Worm (Caenorhabditis elegans) whole organism, young adult: ENCODE measurements around the gene Y15E3A.3.
A peak's percentile ranks its signal among the peaks of the same experiment; 100 is the strongest.

Experiments used
- B0019.2 ChIP-seq: fragments of 200-800 bp; sonication (Bioruptor generic); conservative IDR thresholded peaks from 2 replicates; pipeline ENCODE4 v1.3.6; 2022; ENCODE audit warnings: missing genetic modification reagents, missing genetic modification characterization, missing compliant biosample characterization
- D2030.7 ChIP-seq: fragments of 200-800 bp; sonication (Bioruptor generic); IDR thresholded peaks from 2 replicates; pipeline ENCODE4 v1.3.6; 2022; ENCODE audit warnings: missing genetic modification reagents, missing genetic modification characterization, missing compliant biosample characterization
- F10E7.11 ChIP-seq: sonication (generic microtip); optimal IDR thresholded peaks from 2 replicates; lab custom pipeline; 2017; ENCODE audit warnings: mild to moderate bottlenecking, missing genetic modification characterization, moderate library complexity, missing compliant biosample characterization
- F22D6.2 ChIP-seq: sonication (generic microtip); optimal IDR thresholded peaks from 2 replicates; lab custom pipeline; 2016; ENCODE audit warnings: mild to moderate bottlenecking, missing genetic modification characterization, missing compliant biosample characterization
- F23B12.7 ChIP-seq: sonication (generic microtip); optimal IDR thresholded peaks from 2 replicates; lab custom pipeline; 2017; ENCODE audit warnings: missing genetic modification characterization, mild to moderate bottlenecking, missing compliant biosample characterization, antibody characterized with exemption, moderate library complexity; ENCODE audit not compliant: insufficient read depth
- F37B4.10 ChIP-seq: fragments of 200-800 bp; sonication (Bioruptor generic); IDR thresholded peaks from 2 replicates; pipeline ENCODE4 v1.3.6; 2022; ENCODE audit warnings: missing genetic modification characterization, missing compliant biosample characterization
- F39B2.1 ChIP-seq: fragments of 200-800 bp; sonication (Bioruptor generic); IDR thresholded peaks from 2 replicates; pipeline ENCODE4 v1.3.6; 2022; ENCODE audit warnings: missing genetic modification reagents, missing genetic modification characterization, missing compliant biosample characterization
- F57A8.1 ChIP-seq: fragments of 200-800 bp; sonication (Bioruptor generic); optimal IDR thresholded peaks from 2 replicates; lab custom pipeline; 2018; ENCODE audit warnings: mild to moderate bottlenecking, missing genetic modification characterization, moderate library complexity, missing compliant biosample characterization
- F57C9.4 ChIP-seq: sonication (generic microtip); optimal IDR thresholded peaks from 2 replicates; lab custom pipeline; 2017; ENCODE audit warnings: mild to moderate bottlenecking, missing genetic modification characterization, missing compliant biosample characterization
- K11D2.4 ChIP-seq: fragments of 200-800 bp; sonication (Bioruptor generic); IDR thresholded peaks from 2 replicates; pipeline ENCODE4 v1.3.6; 2022; ENCODE audit warnings: missing genetic modification reagents, missing genetic modification characterization, missing compliant biosample characterization
- K12H6.12 ChIP-seq: fragments of 200-800 bp; sonication (Bioruptor generic); optimal IDR thresholded peaks from 2 replicates; lab custom pipeline; 2018; ENCODE audit warnings: mild to moderate bottlenecking, missing genetic modification characterization, missing compliant biosample characterization
- T26A5.8 ChIP-seq: sonication (generic microtip); optimal IDR thresholded peaks from 2 replicates; lab custom pipeline; 2016; ENCODE audit warnings: missing genetic modification characterization, missing compliant biosample characterization
- Y56A3A.18 ChIP-seq: fragments of 200-800 bp; sonication (Bioruptor generic); IDR thresholded peaks from 2 replicates; pipeline ENCODE4 v1.3.6; 2022; ENCODE audit warnings: missing genetic modification reagents, missing genetic modification characterization, missing compliant biosample characterization
- Y79H2A.3 ChIP-seq: fragments of 200-800 bp; sonication (Bioruptor generic); conservative IDR thresholded peaks from 2 replicates; pipeline ENCODE4 v1.3.6; 2022; ENCODE audit warnings: missing genetic modification reagents, missing genetic modification characterization, missing compliant biosample characterization
- Y95B8A.8 ChIP-seq: fragments of 200-800 bp; sonication (Bioruptor generic); IDR thresholded peaks from 2 replicates; pipeline ENCODE4 v1.3.6; 2022; ENCODE audit warnings: missing genetic modification reagents, missing genetic modification characterization, missing compliant biosample characterization
- aptf-2 ChIP-seq: fragments of 200-800 bp; sonication (Bioruptor generic); conservative IDR thresholded peaks from 2 replicates; pipeline ENCODE4 v1.3.6; 2022; ENCODE audit warnings: missing genetic modification reagents, missing genetic modification characterization, missing compliant biosample characterization
- athp-1 ChIP-seq: sonication (generic microtip); optimal IDR thresholded peaks from 2 replicates; lab custom pipeline; 2017; ENCODE audit warnings: mild to moderate bottlenecking, missing genetic modification characterization, missing compliant biosample characterization
- attf-3 ChIP-seq: fragments of 200-800 bp; sonication (Bioruptor generic); conservative IDR thresholded peaks from 2 replicates; pipeline ENCODE4 v1.3.6; 2022; ENCODE audit warnings: missing genetic modification reagents, missing genetic modification characterization, missing compliant biosample characterization
- attf-6 ChIP-seq: fragments of 200-800 bp; sonication (Bioruptor generic); IDR thresholded peaks from 2 replicates; pipeline ENCODE4 v1.3.6; 2022; ENCODE audit warnings: missing genetic modification reagents, missing genetic modification characterization, missing compliant biosample characterization
- bed-1 ChIP-seq: fragments of 200-800 bp; sonication (Bioruptor generic); IDR thresholded peaks from 2 replicates; pipeline ENCODE4 v1.3.6; 2022; ENCODE audit warnings: missing genetic modification reagents, missing genetic modification characterization, missing compliant biosample characterization
- ccch-3 ChIP-seq: fragments of 200-800 bp; sonication (Bioruptor generic); optimal IDR thresholded peaks from 2 replicates; lab custom pipeline; 2018; ENCODE audit warnings: mild to moderate bottlenecking, missing genetic modification characterization, missing compliant biosample characterization
- cebp-2 ChIP-seq: fragments of 200-800 bp; sonication (Bioruptor generic); IDR thresholded peaks from 2 replicates; pipeline ENCODE4 v1.3.6; 2022; ENCODE audit warnings: missing genetic modification characterization, missing compliant biosample characterization
- ceh-27 ChIP-seq: fragments of 200-800 bp; sonication (Bioruptor generic); optimal IDR thresholded peaks from 2 replicates; lab custom pipeline; 2018; ENCODE audit warnings: mild to moderate bottlenecking, missing genetic modification characterization, moderate library complexity, missing compliant biosample characterization
- ceh-58 ChIP-seq: fragments of 200-800 bp; sonication (Bioruptor generic); IDR thresholded peaks from 2 replicates; pipeline ENCODE4 v1.3.6; 2022; ENCODE audit warnings: missing genetic modification characterization, missing compliant biosample characterization
- die-1 ChIP-seq: sonication (generic microtip); optimal IDR thresholded peaks from 2 replicates; lab custom pipeline; 2016; ENCODE audit warnings: missing genotype, mild to moderate bottlenecking, missing genetic modification characterization, missing compliant biosample characterization
- efl-1 ChIP-seq: fragments of 150-350 bp; optimal IDR thresholded peaks from 2 replicates; lab custom pipeline; 2014; ENCODE audit warnings: missing biosample characterization, missing genetic modification reagents, missing genetic modification characterization
- egl-18 ChIP-seq: fragments of 200-800 bp; sonication (Bioruptor generic); IDR thresholded peaks from 2 replicates; pipeline ENCODE4 v1.3.6; 2022; ENCODE audit warnings: missing genetic modification reagents, missing genetic modification characterization, missing compliant biosample characterization
- fkh-3 ChIP-seq: sonication (generic microtip); optimal IDR thresholded peaks from 2 replicates; lab custom pipeline; 2016; ENCODE audit warnings: mild to moderate bottlenecking, missing genetic modification characterization, missing compliant biosample characterization
- hrde-1 ChIP-seq: sonication (generic microtip); optimal IDR thresholded peaks from 2 replicates; lab custom pipeline; 2016; ENCODE audit warnings: missing genetic modification characterization, mild to moderate bottlenecking, missing compliant biosample characterization, moderate library complexity, missing genotype, missing genetic modification reagents, borderline replicate concordance
- lag-1 ChIP-seq: fragments of 200-800 bp; sonication (Bioruptor generic); IDR thresholded peaks from 2 replicates; pipeline ENCODE4 v1.3.6; 2022; ENCODE audit warnings: missing genetic modification reagents, missing genetic modification characterization, missing compliant biosample characterization
- lin-54 ChIP-seq: fragments of 200-800 bp; sonication (Bioruptor generic); optimal IDR thresholded peaks from 2 replicates; lab custom pipeline; 2018; ENCODE audit warnings: mild to moderate bottlenecking, missing genetic modification characterization, missing compliant biosample characterization
- lir-1 ChIP-seq: fragments of 200-800 bp; sonication (Bioruptor generic); conservative IDR thresholded peaks from 2 replicates; pipeline ENCODE4 v1.3.6; 2022; ENCODE audit warnings: missing genetic modification reagents, missing genetic modification characterization, missing compliant biosample characterization
- madf-10 ChIP-seq: sonication (generic microtip); optimal IDR thresholded peaks from 2 replicates; lab custom pipeline; 2016; ENCODE audit warnings: mild to moderate bottlenecking, missing genetic modification characterization, missing compliant biosample characterization
- mes-4 ChIP-seq: sonication (generic microtip); optimal IDR thresholded peaks from 2 replicates; lab custom pipeline; 2016; ENCODE audit warnings: missing genotype, missing genetic modification characterization, missing compliant biosample characterization
- nfya-2 ChIP-seq: fragments of 200-800 bp; sonication (Bioruptor generic); IDR thresholded peaks from 2 replicates; pipeline ENCODE4 v1.3.6; 2022; ENCODE audit warnings: missing genetic modification reagents, missing genetic modification characterization, missing compliant biosample characterization
- nhr-120 ChIP-seq: fragments of 200-800 bp; sonication (Bioruptor generic); IDR thresholded peaks from 2 replicates; pipeline ENCODE4 v1.3.6; 2022; ENCODE audit warnings: missing genetic modification characterization, missing compliant biosample characterization
- nhr-179 ChIP-seq: sonication (generic microtip); optimal IDR thresholded peaks from 2 replicates; lab custom pipeline; 2016; ENCODE audit warnings: mild to moderate bottlenecking, missing genetic modification characterization, missing compliant biosample characterization
- rcor-1 ChIP-seq: fragments of 200-800 bp; sonication (Bioruptor generic); IDR thresholded peaks from 2 replicates; pipeline ENCODE4 v1.3.6; 2022; ENCODE audit warnings: missing genetic modification reagents, missing genetic modification characterization, missing compliant biosample characterization
- repo-1 ChIP-seq: sonication (generic microtip); optimal IDR thresholded peaks from 2 replicates; lab custom pipeline; 2017; ENCODE audit warnings: mild to moderate bottlenecking, missing genetic modification characterization, missing compliant biosample characterization
- sdz-38 ChIP-seq: sonication (generic microtip); optimal IDR thresholded peaks from 2 replicates; lab custom pipeline; 2016; ENCODE audit warnings: missing genotype, missing genetic modification characterization, missing compliant biosample characterization
- tbp1 ChIP-seq: fragments of 200-800 bp; sonication (Bioruptor generic); optimal IDR thresholded peaks from 2 replicates; lab custom pipeline; 2018; ENCODE audit warnings: mild to moderate bottlenecking, missing genetic modification characterization, missing compliant biosample characterization
- unc-130 ChIP-seq: sonication (generic microtip); optimal IDR thresholded peaks from 2 replicates; lab custom pipeline; 2016; ENCODE audit warnings: missing genetic modification reagents, missing genetic modification characterization, missing compliant biosample characterization
- unc-62 ChIP-seq: fragments of 150-350 bp; optimal IDR thresholded peaks from 2 replicates; lab custom pipeline; 2014; ENCODE audit warnings: missing biosample characterization, missing genetic modification reagents, missing genetic modification characterization
- zim-3 ChIP-seq: sonication (generic microtip); optimal IDR thresholded peaks from 2 replicates; lab custom pipeline; 2017; ENCODE audit warnings: mild to moderate bottlenecking, missing genetic modification characterization, moderate library complexity, missing compliant biosample characterization
- ztf-18 ChIP-seq: sonication (generic microtip); optimal IDR thresholded peaks from 2 replicates; lab custom pipeline; 2016; ENCODE audit warnings: missing genotype, mild to moderate bottlenecking, missing genetic modification characterization, missing compliant biosample characterization
- ztf-25 ChIP-seq: fragments of 200-800 bp; sonication (Bioruptor generic); IDR thresholded peaks from 2 replicates; pipeline ENCODE4 v1.3.6; 2022; ENCODE audit warnings: missing genetic modification reagents, missing genetic modification characterization, missing compliant biosample characterization
- ztf-26 ChIP-seq: sonication (generic microtip); optimal IDR thresholded peaks from 2 replicates; lab custom pipeline; 2017; ENCODE audit warnings: missing genetic modification characterization, missing compliant biosample characterization
- ztf-28 ChIP-seq: fragments of 200-800 bp; sonication (Bioruptor generic); IDR thresholded peaks from 2 replicates; pipeline ENCODE4 v1.3.6; 2022; ENCODE audit warnings: missing genetic modification reagents, missing genetic modification characterization, missing compliant biosample characterization

The Y15E3A.3 gene

ce11 chrX:15353874-15354480 lies 28.4 kb upstream of the Y15E3A.3 start (continued):
- TF ChIP-seq repo-1 (tag; lab: Kevin White, UChicago) (peak; percentile 64), nhr-120 (GFP tag; lab: Robert Waterston, UW) (no peak), unc-62 (GFP tag; lab: Kevin White, UChicago) (no peak), tbp1 (GFP tag; lab: Kevin White, UChicago) (peak; percentile 25), ztf-25 (GFP tag; lab: Robert Waterston, UW) (no peak), F22D6.2 (tag; lab: Kevin White, UChicago) (peak; percentile 81), attf-6 (GFP tag; lab: Robert Waterston, UW) (no peak), nhr-179 (tag; lab: Kevin White, UChicago) (no peak), fkh-3 (tag; lab: Kevin White, UChicago) (no peak), K11D2.4 (GFP tag; lab: Robert Waterston, UW) (peak; percentile 68), hrde-1 (tag; lab: Kevin White, UChicago) (no peak), rcor-1 (GFP tag; lab: Robert Waterston, UW) (no peak), unc-130 (GFP tag; lab: Kevin White, UChicago) (no peak), ceh-58 (GFP tag; lab: Robert Waterston, UW) (no peak), ccch-3 (GFP tag; lab: Kevin White, UChicago) (no peak), F10E7.11 (tag; lab: Kevin White, UChicago) (no peak), mes-4 (tag; lab: Kevin White, UChicago) (no peak), efl-1 (no peak), zim-3 (tag; lab: Kevin White, UChicago) (peak; percentile 59), die-1 (peak; percentile 56), ztf-26 (tag; lab: Kevin White, UChicago) (peak; percentile 93), egl-18 (GFP tag; lab: Robert Waterston, UW) (no peak), B0019.2 (no peak), sdz-38 (tag; lab: Kevin White, UChicago) (no peak), D2030.7 (no peak), lir-1 (0 out of 2 replicates have a peak, but pooled peaks have one; percentile 46), lin-54 (GFP tag; lab: Kevin White, UChicago) (peak; percentile 23), F57C9.4 (tag; lab: Kevin White, UChicago) (no peak), lag-1 (no peak), T26A5.8 (tag; lab: Kevin White, UChicago) (no peak), F37B4.10 (GFP tag; lab: Robert Waterston, UW) (no peak), Y95B8A.8 (GFP tag; lab: Robert Waterston, UW) (no peak), Y79H2A.3 (GFP tag; lab: Robert Waterston, UW) (no peak), ztf-28 (GFP tag; lab: Robert Waterston, UW) (no peak), attf-3 (GFP tag; lab: Robert Waterston, UW) (no peak), athp-1 (peak; percentile 12), F39B2.1 (no peak), ceh-27 (GFP tag; lab: Kevin White, UChicago) (peak; percentile 61), bed-1 (GFP tag; lab: Robert Waterston, UW) (no peak), cebp-2 (GFP tag; lab: Robert Waterston, UW) (no peak), F57A8.1 (GFP tag; lab: Kevin White, UChicago) (no peak), aptf-2 (GFP tag; lab: Robert Waterston, UW) (no peak), nfya-2 (GFP tag; lab: Robert Waterston, UW) (no peak), madf-10 (tag; lab: Kevin White, UChicago) (peak; percentile 99), K12H6.12 (tag; lab: Kevin White, UChicago) (peak; percentile 97), ztf-18 (tag; lab: Kevin White, UChicago) (peak; percentile 49), Y56A3A.18 (GFP tag; lab: Robert Waterston, UW) (peak; percentile 73; the same call in 1 of the 2 replicates), F23B12.7 (tag; lab: Kevin White, UChicago) (no peak)
- TF ChIP-seq, all 124 proteins: peak for 48
